Fruit fly (Drosophila melanogaster): ENCODE results near the gene Sry-delta.

Sry-delta gene

DNA sequence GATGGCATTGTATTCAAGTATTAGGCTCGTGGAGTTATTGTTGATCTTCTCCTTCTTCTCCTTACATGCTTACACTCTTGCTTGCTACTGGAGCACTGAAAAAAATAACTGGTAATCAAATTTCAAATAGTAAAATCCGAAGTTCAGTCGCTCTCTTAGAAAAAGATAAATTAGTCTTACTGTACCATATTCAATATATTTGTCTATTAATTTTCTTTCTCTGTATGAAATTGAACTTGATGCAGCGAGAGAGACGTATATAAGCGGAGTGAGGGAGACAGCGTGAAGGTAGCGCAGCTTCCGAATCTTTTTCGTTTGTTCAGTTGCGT is 18.0 kb downstream of the Sry-delta start (continued):
- TF ChIP-seq CG6683 (GFP tag; optimal IDR thresholded peaks at IDR 0.05): peak; percentile 71
- TF ChIP-seq CG16863 (GFP tag; optimal IDR thresholded peaks at IDR 0.05): peak; percentile 73
- peak; percentile 96 for TF ChIP-seq Asciz (GFP tag; optimal IDR thresholded peaks at IDR 0.05)
- TF ChIP-seq emc (GFP tag; optimal IDR thresholded peaks at IDR 0.05): peak; percentile 79
- peak; percentile 88 for TF ChIP-seq ATbp (GFP tag; optimal IDR thresholded peaks at IDR 0.05)
- peak; percentile 81 for TF ChIP-seq CG7556 (GFP tag; optimal IDR thresholded peaks at IDR 0.05)
- TF ChIP-seq TFAM (GFP tag; optimal IDR thresholded peaks at IDR 0.05): peak; percentile 72
- peak; percentile 80 for TF ChIP-seq CG4854 (GFP tag; optimal IDR thresholded peaks at IDR 0.05)
- TF ChIP-seq CG3995 (GFP tag; optimal IDR thresholded peaks at IDR 0.05): no peak
- peak; percentile 34 to 85 for TF ChIP-seq bsh (GFP tag; optimal IDR thresholded peaks at IDR 0.05)
- TF ChIP-seq Hr3 (GFP tag; optimal IDR thresholded peaks at IDR 0.05): peak; percentile 62
- peak; percentile 50 for TF ChIP-seq NC2β (GFP tag; optimal IDR thresholded peaks at IDR 0.05)
- peak; percentile 79 for TF ChIP-seq CG32532 (GFP tag; IDR thresholded peaks at IDR 0.05)
- peak; percentile 60 for TF ChIP-seq CG30020 (tag; optimal IDR thresholded peaks at IDR 0.05)
- TF ChIP-seq stc (GFP tag; IDR thresholded peaks at IDR 0.05): peak; percentile 93
- peak; percentile 77 for TF ChIP-seq ERR (GFP tag; optimal IDR thresholded peaks at IDR 0.05)
- TF ChIP-seq CG11723 (GFP tag; optimal IDR thresholded peaks at IDR 0.05): peak; percentile 83
- TF ChIP-seq Max (GFP tag; optimal IDR thresholded peaks at IDR 0.05): peak; percentile 85
- no peak for TF ChIP-seq Neu2 (GFP tag; optimal IDR thresholded peaks at IDR 0.05; ENCODE audit: borderline replicate concordance)
- peak; percentile 68 for TF ChIP-seq CG15011 (GFP tag; optimal IDR thresholded peaks at IDR 0.05)
- TF ChIP-seq insv (GFP tag; optimal IDR thresholded peaks at IDR 0.05): no peak
- TF ChIP-seq CG5245 (GFP tag; optimal IDR thresholded peaks at IDR 0.05): peak; percentile 93
- no peak for TF ChIP-seq Dll (GFP tag; IDR thresholded peaks at IDR 0.05; ENCODE audit: partially characterized antibody)
- peak; percentile 74 for TF ChIP-seq org-1 (GFP tag; optimal IDR thresholded peaks at IDR 0.05)
- no peak for TF ChIP-seq CrebB (tag; optimal IDR thresholded peaks at IDR 0.05)
- no peak for TF ChIP-seq Usf (GFP tag; optimal IDR thresholded peaks at IDR 0.05)
- TF ChIP-seq CG8359 (GFP tag; optimal IDR thresholded peaks at IDR 0.05; ENCODE audit: borderline replicate concordance): peak; percentile 63
- TF ChIP-seq CG8765 (GFP tag; IDR thresholded peaks at IDR 0.05): no peak; the same call in 1 of the 2 replicates
- peak; percentile 82 for TF ChIP-seq NK7.1 (GFP tag; optimal IDR thresholded peaks at IDR 0.05)
- peak; percentile 89 for TF ChIP-seq onecut (GFP tag; IDR thresholded peaks at IDR 0.05)
- peak; percentile 63 for TF ChIP-seq slou (GFP tag; optimal IDR thresholded peaks at IDR 0.05)
- TF ChIP-seq da (GFP tag; optimal IDR thresholded peaks at IDR 0.05): no peak
- TF ChIP-seq CG31388 (GFP tag; optimal IDR thresholded peaks at IDR 0.05): peak; percentile 59
- peak; percentile 88 for TF ChIP-seq gcm (GFP tag; optimal IDR thresholded peaks at IDR 0.05)
- no peak for TF ChIP-seq cg (GFP tag; optimal IDR thresholded peaks at IDR 0.05)
- no peak for TF ChIP-seq chinmo (GFP tag; IDR thresholded peaks at IDR 0.05; ENCODE audit: partially characterized antibody)
- peak; percentile 58; the same call in 1 of the 2 replicates for TF ChIP-seq CG10321 (GFP tag; IDR thresholded peaks at IDR 0.05)
- peak; percentile 87 for TF ChIP-seq CG2712 (tag; optimal IDR thresholded peaks at IDR 0.05)
- peak; percentile 48 for TF ChIP-seq CG17186 (GFP tag; optimal IDR thresholded peaks at IDR 0.05)
- TF ChIP-seq chn (GFP tag; optimal IDR thresholded peaks at IDR 0.05): peak; percentile 71
- peak; percentile 92 for TF ChIP-seq E2f1 (GFP tag; IDR thresholded peaks at IDR 0.05)
- TF ChIP-seq CoRest (tag; optimal IDR thresholded peaks at IDR 0.05): peak; percentile 70
- TF ChIP-seq Opbp (GFP tag; IDR thresholded peaks at IDR 0.05; ENCODE audit: partially characterized antibody): no peak
- no peak for TF ChIP-seq Hr39 (optimal IDR thresholded peaks at IDR 0.05)
- TF ChIP-seq bbx (GFP tag; IDR thresholded peaks at IDR 0.05; ENCODE audit: partially characterized antibody): no peak
- TF ChIP-seq CG32767 (GFP tag; IDR thresholded peaks at IDR 0.05): peak; percentile 72
- peak; percentile 88 for TF ChIP-seq trem (tag; optimal IDR thresholded peaks at IDR 0.05)
- peak; percentile 96 for TF ChIP-seq sisA (GFP tag; IDR thresholded peaks at IDR 0.05)
- TF ChIP-seq CG2199 (GFP tag; IDR thresholded peaks at IDR 0.05): peak; percentile 95
- TF ChIP-seq row (GFP tag; IDR thresholded peaks at IDR 0.05): peak; percentile 91
- TF ChIP-seq CG10147 (GFP tag; optimal IDR thresholded peaks at IDR 0.05): peak; percentile 77
